Worm (Caenorhabditis elegans) whole organism, L4 larva: ENCODE measurements around the gene C12D5.10.

Experiments
- F10B5.3 ChIP-seq: sonication (generic microtip); optimal IDR thresholded peaks from 2 replicates; lab custom pipeline; 2016; ENCODE audit warnings: mild to moderate bottlenecking, missing genetic modification characterization, missing compliant biosample characterization
- R02D3.7 ChIP-seq: fragments of 150-350 bp; sonication (generic microtip); optimal IDR thresholded peaks from 3 replicates; lab custom pipeline; 2014; ENCODE audit warnings: missing biosample characterization, missing genetic modification characterization
- T20F7.1 ChIP-seq: fragments of 200-800 bp; sonication (Bioruptor generic); optimal IDR thresholded peaks from 2 replicates; lab custom pipeline; 2018; ENCODE audit warnings: mild to moderate bottlenecking, missing genetic modification characterization, missing compliant biosample characterization
- Y48G9A.11 ChIP-seq: fragments of 200-800 bp; sonication (Bioruptor generic); IDR thresholded peaks from 2 replicates; pipeline ENCODE4 v1.3.6; 2022; ENCODE audit warnings: missing genetic modification reagents, missing genetic modification characterization, missing compliant biosample characterization
- Y75B8A.6 ChIP-seq: fragments of 200-800 bp; sonication (Bioruptor generic); IDR thresholded peaks from 2 replicates; pipeline ENCODE4 v1.3.6; 2022; ENCODE audit warnings: missing genetic modification reagents, missing genetic modification characterization, missing compliant biosample characterization
- ama-1 ChIP-seq: fragments of 150-350 bp; optimal IDR thresholded peaks from 2 replicates; lab custom pipeline; 2014; ENCODE audit warnings: inconsistent platforms, mixed read lengths
- ceh-20 ChIP-seq: fragments of 200-800 bp; sonication (Bioruptor generic); IDR thresholded peaks from 2 replicates; pipeline ENCODE4 v1.3.6; 2022; ENCODE audit warnings: missing genetic modification reagents, missing genetic modification characterization, missing compliant biosample characterization
- ceh-28 ChIP-seq: fragments of 150-350 bp; optimal IDR thresholded peaks from 2 replicates; lab custom pipeline; 2014; ENCODE audit warnings: missing biosample characterization, missing genetic modification reagents, missing genetic modification characterization
- ceh-44 ChIP-seq: fragments of 200-800 bp; sonication (Bioruptor generic); IDR thresholded peaks from 2 replicates; pipeline ENCODE4 v1.3.6; 2022; ENCODE audit warnings: missing genetic modification reagents, missing genetic modification characterization, missing compliant biosample characterization
- ceh-62 ChIP-seq: sonication (generic microtip); optimal IDR thresholded peaks from 2 replicates; lab custom pipeline; 2017; ENCODE audit warnings: missing biosample characterization, missing genetic modification characterization
- ceh-82 ChIP-seq: sonication (generic microtip); optimal IDR thresholded peaks from 2 replicates; lab custom pipeline; 2017; ENCODE audit warnings: missing biosample characterization, missing genetic modification characterization
- ctbp-1 ChIP-seq: fragments of 200-800 bp; sonication (Bioruptor generic); IDR thresholded peaks from 2 replicates; pipeline ENCODE4 v1.3.6; 2022; ENCODE audit warnings: missing genetic modification reagents, missing genetic modification characterization, missing compliant biosample characterization
- daf-16 ChIP-seq, 3 experiments: sonication (generic microtip); optimal IDR thresholded peaks; 2 replicates each; lab custom pipeline; 2016 to 2017; ENCODE audit warnings: missing genetic modification characterization in 3 of 3, missing genetic modification reagents in 3 of 3, mild to moderate bottlenecking in 2 of 3, missing compliant biosample characterization in 2 of 3, missing biosample characterization in 1 of 3, moderate library complexity in 1 of 3
- daf-19 ChIP-seq: fragments of 200-800 bp; sonication (Bioruptor generic); conservative IDR thresholded peaks from 2 replicates; pipeline ENCODE4 v1.3.6; 2022; ENCODE audit warnings: missing genetic modification characterization, missing compliant biosample characterization
- dmd-8 ChIP-seq: fragments of 200-800 bp; sonication (Bioruptor generic); IDR thresholded peaks from 2 replicates; pipeline ENCODE4 v1.3.6; 2022; ENCODE audit warnings: missing genetic modification characterization, missing compliant biosample characterization
- duxl-1 ChIP-seq: sonication (generic microtip); optimal IDR thresholded peaks from 2 replicates; lab custom pipeline; 2016; ENCODE audit warnings: mild to moderate bottlenecking, missing genetic modification characterization, moderate library complexity, missing compliant biosample characterization; ENCODE audit not compliant: poor library complexity
- dve-1 ChIP-seq: sonication (generic microtip); optimal IDR thresholded peaks from 2 replicates; lab custom pipeline; 2017; ENCODE audit warnings: antibody characterized with exemption, mild to moderate bottlenecking, missing genetic modification characterization, missing compliant biosample characterization; ENCODE audit not compliant: insufficient read depth
- egl-43 ChIP-seq: fragments of 200-800 bp; sonication (Bioruptor generic); IDR thresholded peaks from 2 replicates; pipeline ENCODE4 v1.3.6; 2022; ENCODE audit warnings: missing genetic modification reagents, missing genetic modification characterization, missing compliant biosample characterization
- fos-1 ChIP-seq: fragments of 150-350 bp; optimal IDR thresholded peaks from 2 replicates; lab custom pipeline; 2014; ENCODE audit warnings: missing biosample characterization, missing genetic modification characterization
- gei-8 ChIP-seq: fragments of 200-800 bp; sonication (Bioruptor generic); optimal IDR thresholded peaks from 2 replicates; lab custom pipeline; 2018; ENCODE audit warnings: mild to moderate bottlenecking, missing genetic modification characterization, missing compliant biosample characterization
- hlh-30 ChIP-seq: sonication (generic microtip); optimal IDR thresholded peaks from 2 replicates; lab custom pipeline; 2017; ENCODE audit warnings: antibody characterized with exemption, mild to moderate bottlenecking, missing genetic modification characterization, missing compliant biosample characterization; ENCODE audit not compliant: insufficient read depth
- lin-13 ChIP-seq: fragments of 150-350 bp; optimal IDR thresholded peaks from 2 replicates; lab custom pipeline; 2014; ENCODE audit warnings: missing biosample characterization, missing genetic modification reagents, missing genetic modification characterization
- lin-38 ChIP-seq: fragments of 200-800 bp; sonication (Bioruptor generic); IDR thresholded peaks from 2 replicates; pipeline ENCODE4 v1.3.6; 2022; ENCODE audit warnings: missing genetic modification reagents, missing genetic modification characterization, missing compliant biosample characterization
- lsy-2 ChIP-seq, 2 experiments: fragments of 150-350 bp in 1 of 2; sonication (generic microtip) in 1 of 2; optimal IDR thresholded peaks; 2 replicates each; lab custom pipeline; 2014 to 2017; ENCODE audit warnings: missing biosample characterization in 2 of 2, missing genetic modification characterization in 2 of 2
- madf-9 ChIP-seq: fragments of 200-800 bp; sonication (Bioruptor generic); conservative IDR thresholded peaks from 2 replicates; pipeline ENCODE4 v1.3.6; 2022; ENCODE audit warnings: missing genetic modification reagents, missing genetic modification characterization, missing compliant biosample characterization
- mdl-1 ChIP-seq, 2 experiments: fragments of 150-350 bp in 1 of 2; sonication (generic microtip) in 1 of 2; optimal IDR thresholded peaks; 2 replicates each; lab custom pipeline; 2014 to 2017; ENCODE audit warnings: missing biosample characterization in 2 of 2, missing genetic modification characterization in 2 of 2
- mdt-29 ChIP-seq: fragments of 200-800 bp; sonication (Bioruptor generic); IDR thresholded peaks from 2 replicates; pipeline ENCODE4 v1.3.6; 2022; ENCODE audit warnings: missing genetic modification reagents, missing genetic modification characterization, missing compliant biosample characterization
- mes-2 ChIP-seq: sonication (generic microtip); optimal IDR thresholded peaks from 2 replicates; lab custom pipeline; 2016; ENCODE audit warnings: missing genotype, mild to moderate bottlenecking, missing genetic modification characterization, missing compliant biosample characterization; ENCODE audit not compliant: poor library complexity, severe bottlenecking
- nhr-10 ChIP-seq: fragments of 150-350 bp; optimal IDR thresholded peaks from 2 replicates; lab custom pipeline; 2014; ENCODE audit warnings: missing biosample characterization, missing genetic modification characterization
- nhr-102 ChIP-seq: sonication (generic microtip); optimal IDR thresholded peaks from 2 replicates; lab custom pipeline; 2016; ENCODE audit warnings: mild to moderate bottlenecking, missing genetic modification characterization, moderate library complexity, missing compliant biosample characterization
- nhr-11 ChIP-seq: fragments of 150-350 bp; optimal IDR thresholded peaks from 2 replicates; lab custom pipeline; 2014; ENCODE audit warnings: missing biosample characterization, missing genetic modification characterization
- nhr-111 ChIP-seq: fragments of 200-800 bp; sonication (Bioruptor generic); optimal IDR thresholded peaks from 2 replicates; lab custom pipeline; 2018; ENCODE audit warnings: mild to moderate bottlenecking, missing genetic modification characterization, missing compliant biosample characterization
- nhr-25 ChIP-seq: sonication (generic microtip); optimal IDR thresholded peaks from 2 replicates; lab custom pipeline; 2017; ENCODE audit warnings: missing genetic modification characterization, mild to moderate bottlenecking, missing compliant biosample characterization, antibody characterized with exemption, moderate library complexity, borderline replicate concordance; ENCODE audit not compliant: insufficient read depth
- nhr-41 ChIP-seq: fragments of 200-800 bp; sonication (Bioruptor generic); IDR thresholded peaks from 2 replicates; pipeline ENCODE4 v1.3.6; 2022; ENCODE audit warnings: missing genetic modification reagents, missing genetic modification characterization, missing compliant biosample characterization
- nhr-42 ChIP-seq: fragments of 200-800 bp; sonication (Bioruptor generic); IDR thresholded peaks from 2 replicates; pipeline ENCODE4 v1.3.6; 2022; ENCODE audit warnings: missing genetic modification characterization, missing compliant biosample characterization
- nhr-6 ChIP-seq: fragments of 150-350 bp; optimal IDR thresholded peaks from 2 replicates; lab custom pipeline; 2014; ENCODE audit warnings: missing biosample characterization, missing genetic modification characterization
- nhr-77 ChIP-seq: fragments of 150-350 bp; optimal IDR thresholded peaks from 2 replicates; lab custom pipeline; 2014; ENCODE audit warnings: missing biosample characterization, missing genetic modification characterization
- php-3 ChIP-seq: fragments of 200-800 bp; sonication (Bioruptor generic); IDR thresholded peaks from 2 replicates; pipeline ENCODE4 v1.3.6; 2022; ENCODE audit warnings: missing genetic modification reagents, missing genetic modification characterization, missing compliant biosample characterization
- rbr-2 ChIP-seq: sonication (generic microtip); optimal IDR thresholded peaks from 2 replicates; lab custom pipeline; 2016; ENCODE audit warnings: missing genotype, missing genetic modification characterization, missing compliant biosample characterization
- saeg-2 ChIP-seq: fragments of 200-800 bp; sonication (Bioruptor generic); IDR thresholded peaks from 2 replicates; pipeline ENCODE4 v1.3.6; 2022; ENCODE audit warnings: missing genetic modification reagents, missing genetic modification characterization, missing compliant biosample characterization
- sdz-12 ChIP-seq: fragments of 200-800 bp; sonication (Bioruptor generic); optimal IDR thresholded peaks from 2 replicates; lab custom pipeline; 2018; ENCODE audit warnings: mild to moderate bottlenecking, missing genetic modification characterization, missing compliant biosample characterization
- snpc-4 ChIP-seq: fragments of 150-350 bp; optimal IDR thresholded peaks from 2 replicates; lab custom pipeline; 2014; ENCODE audit warnings: missing biosample characterization, missing genetic modification characterization
- tag-97 ChIP-seq: fragments of 200-800 bp; sonication (Bioruptor generic); IDR thresholded peaks from 2 replicates; pipeline ENCODE4 v1.3.6; 2022; ENCODE audit warnings: missing genetic modification characterization, missing compliant biosample characterization
- tra-1 ChIP-seq: fragments of 200-800 bp; sonication (Bioruptor generic); IDR thresholded peaks from 2 replicates; pipeline ENCODE4 v1.3.6; 2022; ENCODE audit warnings: missing genetic modification reagents, missing genetic modification characterization, missing compliant biosample characterization
- unc-130 ChIP-seq: sonication (generic microtip); optimal IDR thresholded peaks from 2 replicates; lab custom pipeline; 2016; ENCODE audit warnings: missing genetic modification reagents, missing genetic modification characterization, missing compliant biosample characterization
- vab-7 ChIP-seq: fragments of 200-800 bp; sonication (Bioruptor generic); IDR thresholded peaks from 2 replicates; pipeline ENCODE4 v1.3.6; 2022; ENCODE audit warnings: missing genetic modification reagents, missing genetic modification characterization, missing compliant biosample characterization
- zag-1 ChIP-seq: fragments of 150-350 bp; optimal IDR thresholded peaks from 2 replicates; lab custom pipeline; 2014; ENCODE audit warnings: missing biosample characterization, missing genetic modification characterization
- zfp-3 ChIP-seq: fragments of 200-800 bp; sonication (Bioruptor generic); conservative IDR thresholded peaks from 2 replicates; pipeline ENCODE4 v1.3.6; 2022; ENCODE audit warnings: missing genetic modification reagents, missing genetic modification characterization, missing compliant biosample characterization
- ztf-11 ChIP-seq: fragments of 150-350 bp; optimal IDR thresholded peaks from 2 replicates; lab custom pipeline; 2014; ENCODE audit warnings: missing biosample characterization, missing genetic modification characterization
- ztf-7 ChIP-seq: fragments of 150-350 bp; optimal IDR thresholded peaks from 2 replicates; lab custom pipeline; 2014; ENCODE audit warnings: missing biosample characterization, missing genetic modification characterization

The C12D5.10 gene

ce11 chrV:7730488-7730887 is 37.2 kb upstream of the C12D5.10 start (continued):
- peak; percentile 26; the same call in 1 of the 2 replicates for TF ChIP-seq lin-38 (GFP tag; lab: Robert Waterston, UW)
- TF ChIP-seq duxl-1 = peak; percentile 42
- TF ChIP-seq tra-1 (GFP tag; lab: Robert Waterston, UW) = no peak
- no peak for TF ChIP-seq ceh-28 (tag; lab: Kevin White, UChicago)
- no peak for TF ChIP-seq nhr-42 (GFP tag; lab: Robert Waterston, UW)
- no peak for TF ChIP-seq nhr-77 (tag; lab: Kevin White, UChicago)
- no peak for TF ChIP-seq nhr-11 (tag; lab: Kevin White, UChicago)
- no peak for TF ChIP-seq fos-1 (tag; lab: Kevin White, UChicago)
- 0 out of 2 replicates have a peak, but pooled peaks have one; percentile 6 for TF ChIP-seq ceh-44 (GFP tag; lab: Robert Waterston, UW)
- peak; percentile 64 for TF ChIP-seq hlh-30
- TF ChIP-seq php-3 = no peak
- no peak for TF ChIP-seq nhr-41 (GFP tag; lab: Robert Waterston, UW)
- TF ChIP-seq mes-2 (tag; lab: Kevin White, UChicago) = peak; percentile 67
- 0 out of 2 replicates have a peak, but pooled peaks have one; percentile 12 for TF ChIP-seq ctbp-1 (GFP tag; lab: Robert Waterston, UW)
- TF ChIP-seq lsy-2 (tag; optimal IDR thresholded peaks at IDR 0.05; lab: Kevin White, UChicago) = peak in 1 of 2 experiments; percentile 68
- peak; percentile 37 for TF ChIP-seq nhr-6 (tag; lab: Kevin White, UChicago)
- TF ChIP-seq mdl-1 (tag; optimal IDR thresholded peaks at IDR 0.05; lab: Kevin White, UChicago) = no peak
- TF ChIP-seq mdt-29 (GFP tag; lab: Robert Waterston, UW) = no peak
- TF ChIP-seq daf-19 (GFP tag; lab: Robert Waterston, UW) = no peak
- TF ChIP-seq dmd-8 = 0 out of 2 replicates have a peak, but pooled peaks have one; percentile 10
- no peak for TF ChIP-seq ztf-11 (tag; lab: Kevin White, UChicago)
- peak; percentile 60; the same call in 1 of the 2 replicates for TF ChIP-seq egl-43 (GFP tag; lab: Robert Waterston, UW)
- TF ChIP-seq snpc-4 (tag; lab: Kevin White, UChicago) = no peak
- TF ChIP-seq sdz-12 (GFP tag; lab: Kevin White, UChicago) = no peak
- no peak for TF ChIP-seq nhr-111
- peak; percentile 67 for TF ChIP-seq dve-1
- no peak for TF ChIP-seq Y75B8A.6 (GFP tag; lab: Robert Waterston, UW)
- TF ChIP-seq vab-7 (GFP tag; lab: Robert Waterston, UW) = no peak
- no peak for TF ChIP-seq ceh-82 (tag; lab: Kevin White, UChicago)
- TF ChIP-seq nhr-25 = peak; percentile 8
- no peak for TF ChIP-seq F10B5.3 (tag; lab: Kevin White, UChicago)
- TF ChIP-seq ama-1 (lab: Kevin White, UChicago) = no peak
- no peak for TF ChIP-seq ceh-62 (tag; lab: Kevin White, UChicago)
- no peak for TF ChIP-seq unc-130 (GFP tag; lab: Kevin White, UChicago)
- peak; percentile 56 for TF ChIP-seq rbr-2 (tag; lab: Kevin White, UChicago)
- peak; percentile 24 for TF ChIP-seq gei-8 (GFP tag; lab: Kevin White, UChicago)
- peak; percentile 35 for TF ChIP-seq ztf-7 (tag; lab: Kevin White, UChicago)
- no peak for TF ChIP-seq zfp-3 (GFP tag; lab: Robert Waterston, UW)
- no peak for TF ChIP-seq daf-16 (GFP tag; optimal IDR thresholded peaks at IDR 0.05; lab: Kevin White, UChicago)
- peak; percentile 88 for TF ChIP-seq daf-16 (tag; optimal IDR thresholded peaks at IDR 0.05; lab: Kevin White, UChicago)
- TF ChIP-seq lin-13 (GFP tag; lab: Kevin White, UChicago) = no peak
- no peak for TF ChIP-seq nhr-10 (tag; lab: Kevin White, UChicago)
- no peak for TF ChIP-seq Y48G9A.11 (GFP tag; lab: Robert Waterston, UW)
- TF ChIP-seq ceh-20 (GFP tag; lab: Robert Waterston, UW) = no peak
- no peak for TF ChIP-seq tag-97 (GFP tag; lab: Robert Waterston, UW)
- TF ChIP-seq nhr-102 (tag; lab: Kevin White, UChicago) = no peak
- TF ChIP-seq saeg-2 = no peak
- TF ChIP-seq T20F7.1 (GFP tag; lab: Kevin White, UChicago) = peak; percentile 6
- no peak for TF ChIP-seq R02D3.7 (tag; lab: Kevin White, UChicago)
- no peak for TF ChIP-seq madf-9
- TF ChIP-seq zag-1 (tag; lab: Kevin White, UChicago) = no peak
